Worm (Caenorhabditis elegans): ENCODE data around the gene Y116A8B.1.

DNA sequence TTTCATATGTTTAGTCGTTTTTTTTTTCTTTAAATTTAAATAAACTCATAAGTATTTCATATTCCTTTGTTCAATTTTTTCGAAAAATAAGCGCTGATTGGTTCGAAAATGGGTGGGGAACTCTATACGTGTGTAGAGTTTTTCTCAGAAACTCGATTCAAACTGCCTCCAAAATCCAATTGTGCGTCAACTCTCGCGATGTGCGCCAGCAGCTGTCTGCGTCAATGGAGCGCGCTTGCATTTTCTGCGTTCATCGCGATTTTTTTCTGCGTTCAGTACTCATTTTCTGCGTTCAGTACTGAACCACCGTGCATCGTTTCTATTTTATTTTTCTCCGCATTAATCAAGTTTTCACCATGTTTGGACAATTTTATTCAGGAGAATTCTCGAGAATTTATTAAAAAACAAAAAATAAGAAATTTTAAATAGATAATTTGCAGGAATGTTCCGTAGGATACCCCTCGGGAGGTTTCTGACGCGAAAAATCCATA lies 33.6 kb downstream of the Y116A8B.1 start, which contains the start of gene eelo-2:
- TF ChIP-seq nhr-25 (tag; optimal IDR thresholded peaks at IDR 0.05) (peak; percentile 98), ceh-82 (tag; optimal IDR thresholded peaks at IDR 0.05) (peak; percentile 95), unc-62 (GFP tag; optimal IDR thresholded peaks at IDR 0.05) (peak; percentile 68), elt-1 (tag; optimal IDR thresholded peaks at IDR 0.05) (peak; percentile 74), elt-3 (tag; optimal IDR thresholded peaks at IDR 0.05) (no peak), R02D3.7 (tag; optimal IDR thresholded peaks at IDR 0.05) (peak; percentile 79)

Data from whole organism, L2 larva.